Worm (Caenorhabditis elegans) whole organism, L3 larva: ENCODE data around the gene dnj-15.

Experiments used
- daf-12 ChIP-seq: fragments of 150-350 bp; optimal IDR thresholded peaks from 2 replicates; lab custom pipeline; 2014; ENCODE audit warnings: missing biosample characterization, missing genetic modification reagents, missing genetic modification characterization
- egl-27 ChIP-seq: sonication (generic microtip); optimal IDR thresholded peaks from 4 replicates; lab custom pipeline; 2017; ENCODE audit warnings: missing biosample characterization, missing genetic modification reagents, missing genetic modification characterization
- elt-1 ChIP-seq: fragments of 150-350 bp; optimal IDR thresholded peaks from 2 replicates; lab custom pipeline; 2014; ENCODE audit warnings: missing biosample characterization, missing genetic modification characterization
- fos-1 ChIP-seq: fragments of 150-350 bp; optimal IDR thresholded peaks from 2 replicates; lab custom pipeline; 2014; ENCODE audit warnings: missing biosample characterization, missing genetic modification characterization
- jun-1 ChIP-seq: fragments of 150-350 bp; optimal IDR thresholded peaks from 2 replicates; lab custom pipeline; 2014; ENCODE audit warnings: missing biosample characterization, missing genetic modification reagents, missing genetic modification characterization
- nhr-77 ChIP-seq: fragments of 150-350 bp; optimal IDR thresholded peaks from 2 replicates; lab custom pipeline; 2014; ENCODE audit warnings: missing biosample characterization, missing genetic modification characterization
- pha-4 ChIP-seq: fragments of 150-350 bp; optimal IDR thresholded peaks from 2 replicates; lab custom pipeline; 2014; ENCODE audit warnings: missing biosample characterization, missing genetic modification reagents, missing genetic modification characterization
- snpc-4 ChIP-seq: fragments of 150-350 bp; optimal IDR thresholded peaks from 2 replicates; lab custom pipeline; 2014; ENCODE audit warnings: missing biosample characterization, missing genetic modification characterization
- zag-1 ChIP-seq: fragments of 150-350 bp; optimal IDR thresholded peaks from 2 replicates; lab custom pipeline; 2014; ENCODE audit warnings: missing biosample characterization, missing genetic modification characterization
- ztf-11 ChIP-seq: fragments of 150-350 bp; optimal IDR thresholded peaks from 2 replicates; lab custom pipeline; 2014; ENCODE audit warnings: missing biosample characterization, missing genetic modification characterization
- ztf-4 ChIP-seq: fragments of 150-350 bp; optimal IDR thresholded peaks from 2 replicates; lab custom pipeline; 2014; ENCODE audit warnings: missing biosample characterization, missing genetic modification characterization

DNA sequence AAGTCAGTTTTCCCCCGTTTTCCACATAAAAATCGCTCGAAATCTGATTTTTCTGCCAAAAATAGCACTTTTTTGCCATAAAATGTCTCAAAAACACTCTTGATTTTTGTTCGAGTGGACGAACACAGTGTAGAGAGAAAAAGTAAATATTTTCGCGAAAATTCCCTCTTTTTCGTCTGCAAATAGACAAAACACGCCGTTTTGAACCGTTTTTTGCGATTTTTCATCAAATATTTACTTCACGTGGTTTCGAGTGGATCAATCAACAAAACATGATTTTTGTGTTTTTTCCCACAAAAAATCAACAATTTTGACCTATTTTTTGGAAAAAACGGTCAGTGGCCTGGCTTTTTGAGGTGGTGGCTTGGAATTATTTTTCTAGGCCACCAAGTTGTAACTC is 32.9 kb downstream of the dnj-15 start:
- TF ChIP-seq zag-1 (tag; lab: Kevin White, UChicago), result no peak
- no peak for TF ChIP-seq jun-1 (tag; lab: Kevin White, UChicago)
- peak; percentile 98 for TF ChIP-seq pha-4 (tag; lab: Kevin White, UChicago)
- no peak for TF ChIP-seq ztf-11 (tag; lab: Kevin White, UChicago)
- TF ChIP-seq fos-1 (tag; lab: Kevin White, UChicago), result no peak
- TF ChIP-seq elt-1 (tag; lab: Kevin White, UChicago), result no peak
- no peak for TF ChIP-seq snpc-4 (tag; lab: Kevin White, UChicago)
- TF ChIP-seq nhr-77 (tag; lab: Kevin White, UChicago), result no peak
- TF ChIP-seq ztf-4 (tag; lab: Kevin White, UChicago), result no peak
- no peak for TF ChIP-seq egl-27 (tag; lab: Kevin White, UChicago)
- no peak for TF ChIP-seq daf-12
